Fruit fly (Drosophila melanogaster): ENCODE data around the gene CG2129.

Gene CG2129

dm6 chrX:8142067-8142462, 3.6 kb upstream of the CG2129 start, which contains the start of gene Smox:
Gene Smox (minus strand): TSS chrX:8142279.
- TF ChIP-seq br (GFP tag; optimal IDR thresholded peaks at IDR 0.05): no peak
- no peak for TF ChIP-seq Abd-B (GFP tag; optimal IDR thresholded peaks at IDR 0.05)
- TF ChIP-seq Myc (optimal IDR thresholded peaks at IDR 0.05): no peak
- no peak for TF ChIP-seq Rel (GFP tag; optimal IDR thresholded peaks at IDR 0.05)
- TF ChIP-seq Rel (tag; optimal IDR thresholded peaks at IDR 0.05): no peak
- TF ChIP-seq CG9705 (GFP tag; optimal IDR thresholded peaks at IDR 0.05): no peak
- TF ChIP-seq fru (GFP tag; optimal IDR thresholded peaks at IDR 0.05): no peak
- no peak for TF ChIP-seq Vsx2 (GFP tag; optimal IDR thresholded peaks at IDR 0.05; ENCODE audit: partially characterized antibody)
- no peak for TF ChIP-seq GATAd (GFP tag; optimal IDR thresholded peaks at IDR 0.05)
- no peak for TF ChIP-seq Jra (GFP tag; optimal IDR thresholded peaks at IDR 0.05)

dm6 chrX:8143537-8143936, 2.1 kb upstream of the CG2129 start, which contains the start of gene CG17982:
Gene CG17982 (minus strand): TSS chrX:8143835.
- no peak for TF ChIP-seq Hnf4 (GFP tag; optimal IDR thresholded peaks at IDR 0.05)
- TF ChIP-seq Vsx2 (GFP tag; optimal IDR thresholded peaks at IDR 0.05; ENCODE audit: partially characterized antibody): no peak
- peak; percentile 93 for TF ChIP-seq Jra (GFP tag; optimal IDR thresholded peaks at IDR 0.05)
- TF ChIP-seq jim (GFP tag; optimal IDR thresholded peaks at IDR 0.05): no peak
- TF ChIP-seq HLH106 (tag; optimal IDR thresholded peaks at IDR 0.05): peak; percentile 92
- TF ChIP-seq woc (GFP tag; optimal IDR thresholded peaks at IDR 0.05): peak; percentile 86
- no peak for TF ChIP-seq Hr78 (GFP tag; optimal IDR thresholded peaks at IDR 0.05)
- peak; percentile 83 for TF ChIP-seq CG32264 (GFP tag; optimal IDR thresholded peaks at IDR 0.05)
- TF ChIP-seq Myc (optimal IDR thresholded peaks at IDR 0.05): no peak
- TF ChIP-seq h (GFP tag; optimal IDR thresholded peaks at IDR 0.05): peak; percentile 94
- peak; percentile 93 for TF ChIP-seq ey (GFP tag; optimal IDR thresholded peaks at IDR 0.05)
- no peak for TF ChIP-seq CrebA (GFP tag; optimal IDR thresholded peaks at IDR 0.05; ENCODE audit: borderline replicate concordance)
- peak; percentile 42 for TF ChIP-seq Mio (GFP tag; optimal IDR thresholded peaks at IDR 0.05)
- peak; percentile 93 for TF ChIP-seq fru (GFP tag; optimal IDR thresholded peaks at IDR 0.05)
- TF ChIP-seq foxo (GFP tag; optimal IDR thresholded peaks at IDR 0.05): peak; percentile 81 to 95
- no peak for TF ChIP-seq Dif (GFP tag; optimal IDR thresholded peaks at IDR 0.05; ENCODE audit: partially characterized antibody)
- TF ChIP-seq rgr (GFP tag; optimal IDR thresholded peaks at IDR 0.05): peak; percentile 95
- TF ChIP-seq tai (GFP tag; optimal IDR thresholded peaks at IDR 0.05): no peak
- TF ChIP-seq dsf (GFP tag; optimal IDR thresholded peaks at IDR 0.05; ENCODE audit: borderline replicate concordance): peak; percentile 81
- peak; percentile 73 for TF ChIP-seq Rel (GFP tag; optimal IDR thresholded peaks at IDR 0.05)
- peak; percentile 99 for TF ChIP-seq Rel (tag; optimal IDR thresholded peaks at IDR 0.05)
- TF ChIP-seq CG9705 (GFP tag; optimal IDR thresholded peaks at IDR 0.05): peak; percentile 88
- peak; percentile 17 for TF ChIP-seq sv (GFP tag; optimal IDR thresholded peaks at IDR 0.05)
- no peak for TF ChIP-seq dl (GFP tag; optimal IDR thresholded peaks at IDR 0.05; ENCODE audit: insufficient read depth in 1 of 2, partially characterized antibody in 2 of 2)
- peak; percentile 91 for TF ChIP-seq Hr83 (GFP tag; optimal IDR thresholded peaks at IDR 0.05; ENCODE audit: poor library complexity, severe bottlenecking)
- TF ChIP-seq dmrt93B (GFP tag; optimal IDR thresholded peaks at IDR 0.05): no peak
- peak; percentile 85 for TF ChIP-seq GATAd (GFP tag; optimal IDR thresholded peaks at IDR 0.05)
- TF ChIP-seq brk (GFP tag; optimal IDR thresholded peaks at IDR 0.05): no peak
- TF ChIP-seq Sp1 (GFP tag; optimal IDR thresholded peaks at IDR 0.05): peak; percentile 92
- TF ChIP-seq usp (GFP tag; optimal IDR thresholded peaks at IDR 0.05): no peak
- peak; percentile 89 for TF ChIP-seq OdsH (GFP tag; optimal IDR thresholded peaks at IDR 0.05)
- peak; percentile 94 for TF ChIP-seq br (GFP tag; optimal IDR thresholded peaks at IDR 0.05)
- TF ChIP-seq Abd-B (GFP tag; optimal IDR thresholded peaks at IDR 0.05): no peak
- TF ChIP-seq Dfd (GFP tag; optimal IDR thresholded peaks at IDR 0.05): no peak
- TF ChIP-seq psq (GFP tag; optimal IDR thresholded peaks at IDR 0.05): peak; percentile 98
- no peak for TF ChIP-seq N (GFP tag; optimal IDR thresholded peaks at IDR 0.05)
- TF ChIP-seq sage (GFP tag; optimal IDR thresholded peaks at IDR 0.05): peak; percentile 81
- TF ChIP-seq lola (GFP tag; optimal IDR thresholded peaks at IDR 0.05): no peak
- TF ChIP-seq pan (optimal IDR thresholded peaks at IDR 0.05): no peak

- TF ChIP-seq GATAd (GFP tag; optimal IDR thresholded peaks at IDR 0.05): no peak
- TF ChIP-seq CrebA (GFP tag; optimal IDR thresholded peaks at IDR 0.05; ENCODE audit: borderline replicate concordance): no peak
- TF ChIP-seq HLH106 (tag; optimal IDR thresholded peaks at IDR 0.05): no peak
- TF ChIP-seq Dfd (GFP tag; optimal IDR thresholded peaks at IDR 0.05): no peak
- TF ChIP-seq foxo (GFP tag; optimal IDR thresholded peaks at IDR 0.05): no peak
These were observed 2.0 kb downstream of the CG2129 start, which contains the start of gene CG15336 for dm6 chrX:8147649-8148048. Gene CG15336 (plus strand): TSS chrX:8147949.
